Fruit fly (Drosophila melanogaster) whole organism, adult: Measurements from ENCODE around the gene CG34284.

Experiments
- CG12768 ChIP-seq: fragments of 200-800 bp; sonication (Bioruptor generic); optimal IDR thresholded peaks from 2 replicates; lab custom pipeline; 2017; ENCODE audit warnings: missing biosample characterization, missing genetic modification characterization, mild to moderate bottlenecking, moderate library complexity, missing genetic modification reagents
- CG14711 ChIP-seq: fragments of 200-800 bp; sonication (Bioruptor generic); optimal IDR thresholded peaks from 2 replicates; lab custom pipeline; 2018; ENCODE audit warnings: missing biosample characterization, mild to moderate bottlenecking, missing genetic modification characterization, moderate library complexity
- Crg-1 ChIP-seq: fragments of 200-800 bp; sonication (Bioruptor generic); optimal IDR thresholded peaks from 2 replicates; lab custom pipeline; 2016; ENCODE audit warnings: missing biosample characterization, missing genetic modification characterization
- Mnt ChIP-seq: fragments of 200-800 bp; sonication (Bioruptor generic); optimal IDR thresholded peaks from 2 replicates; lab custom pipeline; 2016; ENCODE audit warnings: missing biosample characterization, mild to moderate bottlenecking, missing genetic modification characterization
- bab1 ChIP-seq: fragments of 200-800 bp; sonication (Bioruptor generic); optimal IDR thresholded peaks from 3 replicates; lab custom pipeline; 2019; ENCODE audit warnings: missing biosample characterization, mild to moderate bottlenecking, missing genetic modification characterization, moderate library complexity
- cnc ChIP-seq, 2 experiments: fragments of >200 bp; optimal IDR thresholded peaks; 2 replicates each; lab custom pipeline; 2017
- pad ChIP-seq: fragments of 200-800 bp; sonication (Bioruptor generic); optimal IDR thresholded peaks from 3 replicates; lab custom pipeline; 2017; ENCODE audit warnings: missing biosample characterization, missing genetic modification characterization, mild to moderate bottlenecking, moderate library complexity, missing genetic modification reagents

DNA sequence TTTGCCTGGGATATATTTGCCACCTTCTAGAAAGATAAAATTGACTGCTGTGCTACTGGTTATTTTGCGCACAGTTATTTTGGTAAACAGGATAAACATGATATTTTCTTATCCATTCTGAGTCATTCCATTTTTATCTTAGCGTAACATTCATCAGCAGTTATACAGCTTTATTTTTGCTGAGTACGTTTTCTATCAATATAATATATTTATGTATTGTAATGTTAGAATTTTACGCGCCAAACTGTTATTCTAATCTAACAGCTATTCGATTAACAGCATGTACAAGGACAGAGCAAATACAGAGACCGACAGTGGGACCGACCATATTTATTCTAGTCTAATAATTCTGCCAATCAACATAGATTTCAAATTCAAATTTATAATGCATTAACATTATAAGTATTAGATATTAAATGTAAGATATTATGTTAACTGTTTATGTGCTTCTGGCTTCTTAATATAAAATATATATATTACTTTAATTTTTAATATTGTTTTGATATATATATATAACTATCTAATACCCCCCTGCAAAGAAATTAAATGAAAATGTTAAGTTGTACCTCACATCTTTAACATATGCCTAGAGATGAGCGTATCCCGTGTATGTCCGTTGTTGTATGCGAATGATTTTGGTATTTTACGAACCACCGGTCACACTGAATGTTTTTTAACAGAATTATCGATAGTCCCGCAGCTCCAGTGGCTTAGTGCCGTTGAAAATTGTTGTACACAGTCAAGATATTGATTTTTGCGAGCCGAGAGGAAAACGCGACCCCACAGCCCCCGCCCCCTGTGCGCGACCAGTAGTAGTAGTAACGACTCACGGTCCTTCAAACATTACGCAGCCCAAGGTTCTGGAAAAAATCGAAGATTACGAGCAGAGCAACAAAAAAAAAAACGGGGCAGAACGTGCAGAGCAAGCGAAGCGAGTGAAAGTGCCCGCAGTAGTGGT, 3.5 kb upstream of the CG34284 start, which contains the start of gene EndoA:
- peak; percentile 45 for TF ChIP-seq CG12768 (GFP tag; lab: Kevin White, UChicago)
- peak; percentile 34 for TF ChIP-seq pad
- TF ChIP-seq Mnt (GFP tag; lab: Kevin White, UChicago), result peak; percentile 54
- TF ChIP-seq cnc (optimal IDR thresholded peaks at IDR 0.05; lab: Kevin White, UChicago), result no peak
- no peak for TF ChIP-seq Crg-1 (GFP tag; lab: Kevin White, UChicago)
- no peak for TF ChIP-seq bab1
- TF ChIP-seq CG14711 (tag; lab: Kevin White, UChicago), result peak; percentile 66
